Worm (Caenorhabditis elegans) whole organism, early embryonic: ENCODE measurements around the gene C12D5.10.
"Not testable (repeated sequence)": the region's sequence is repeated elsewhere in the genome, so short reads cannot be mapped to it uniquely, and the experiment has no call there.

Source experiments
- B0310.2 ChIP-seq: sonication (generic microtip); optimal IDR thresholded peaks from 2 replicates; lab custom pipeline; 2016; ENCODE audit warnings: mild to moderate bottlenecking, missing genetic modification characterization, missing compliant biosample characterization
- F13C5.2 ChIP-seq: sonication (generic microtip); optimal IDR thresholded peaks from 2 replicates; lab custom pipeline; 2017; ENCODE audit warnings: mild to moderate bottlenecking, missing genetic modification characterization, inconsistent platforms, missing compliant biosample characterization
- aly-1 ChIP-seq: sonication (generic microtip); optimal IDR thresholded peaks from 2 replicates; lab custom pipeline; 2016; ENCODE audit warnings: missing genetic modification characterization, missing compliant biosample characterization
- ama-1 ChIP-seq: fragments of 150-350 bp; optimal IDR thresholded peaks from 2 replicates; lab custom pipeline; 2014
- ceh-13 ChIP-seq: fragments of 200-800 bp; sonication (Bioruptor generic); optimal IDR thresholded peaks from 2 replicates; lab custom pipeline; 2018; ENCODE audit warnings: mild to moderate bottlenecking, missing genetic modification characterization, missing compliant biosample characterization
- ceh-36 ChIP-seq: sonication (generic microtip); optimal IDR thresholded peaks from 2 replicates; lab custom pipeline; 2016; ENCODE audit warnings: missing genetic modification characterization, inconsistent platforms, missing compliant biosample characterization
- ets-7 ChIP-seq: sonication (generic microtip); optimal IDR thresholded peaks from 2 replicates; lab custom pipeline; 2016; ENCODE audit warnings: missing genotype, missing genetic modification characterization, missing compliant biosample characterization
- flt-1 ChIP-seq: fragments of 200-800 bp; sonication (Bioruptor generic); IDR thresholded peaks from 2 replicates; pipeline ENCODE4 v1.3.6; 2022; ENCODE audit warnings: missing genetic modification characterization, missing compliant biosample characterization
- hmbx-1 ChIP-seq: sonication (generic microtip); optimal IDR thresholded peaks from 2 replicates; lab custom pipeline; 2016; ENCODE audit warnings: mild to moderate bottlenecking, missing genetic modification characterization, missing compliant biosample characterization
- hmg-4 ChIP-seq: fragments of 200-800 bp; sonication (Bioruptor generic); optimal IDR thresholded peaks from 2 replicates; lab custom pipeline; 2018; ENCODE audit warnings: mild to moderate bottlenecking, missing genetic modification characterization, missing compliant biosample characterization
- hnd-1 ChIP-seq: sonication (generic microtip); optimal IDR thresholded peaks from 2 replicates; lab custom pipeline; 2016; ENCODE audit warnings: missing genetic modification characterization, missing compliant biosample characterization
- pes-1 ChIP-seq: fragments of 200-800 bp; sonication (Bioruptor generic); IDR thresholded peaks from 2 replicates; pipeline ENCODE4 v1.3.6; 2022; ENCODE audit warnings: missing genetic modification reagents, missing genetic modification characterization, missing compliant biosample characterization
- scrt-1 ChIP-seq: fragments of 200-800 bp; sonication (Bioruptor generic); IDR thresholded peaks from 2 replicates; pipeline ENCODE4 v1.3.6; 2022; ENCODE audit warnings: missing genetic modification characterization, missing compliant biosample characterization
- sea-1 ChIP-seq: fragments of 200-800 bp; sonication (Bioruptor generic); conservative IDR thresholded peaks from 2 replicates; pipeline ENCODE4 v1.3.6; 2022; ENCODE audit warnings: missing genetic modification characterization, missing compliant biosample characterization
- tbx-11 ChIP-seq: fragments of 200-800 bp; sonication (Bioruptor generic); IDR thresholded peaks from 2 replicates; pipeline ENCODE4 v1.3.6; 2022; ENCODE audit warnings: missing genetic modification characterization, missing compliant biosample characterization
- tbx-37 ChIP-seq: fragments of 200-800 bp; sonication (Bioruptor generic); conservative IDR thresholded peaks from 2 replicates; pipeline ENCODE4 v1.3.6; 2022; ENCODE audit warnings: missing genetic modification reagents, missing genetic modification characterization, missing compliant biosample characterization
- tra-4 ChIP-seq: sonication (generic microtip); optimal IDR thresholded peaks from 2 replicates; lab custom pipeline; 2017; ENCODE audit warnings: missing genetic modification characterization, missing compliant biosample characterization

The C12D5.10 gene

ce11 chrV:7703536-7703935 lies 10.2 kb upstream of the C12D5.10 start, which contains the start of gene srsx-40:
Gene srsx-40 (minus strand): TSS chrV:7703636.
- TF ChIP-seq sea-1 (GFP tag; lab: Robert Waterston, UW); tra-4 (tag; lab: Kevin White, UChicago); hmbx-1: not testable (repeated sequence)

ce11 chrV:7696842-7697241 lies 3.5 kb upstream of the C12D5.10 start, which contains the start of gene ZK105.3:
Gene ZK105.3 (plus strand): TSS chrV:7697142.
- no peak for TF ChIP-seq flt-1 (GFP tag; lab: Robert Waterston, UW)
- TF ChIP-seq aly-1 (tag; lab: Kevin White, UChicago): no peak
- TF ChIP-seq hmbx-1: no peak
- no peak for TF ChIP-seq F13C5.2 (tag; lab: Kevin White, UChicago)
- no peak for TF ChIP-seq hmg-4 (GFP tag; lab: Kevin White, UChicago)
- no peak for TF ChIP-seq tra-4 (tag; lab: Kevin White, UChicago)
- no peak for TF ChIP-seq pes-1 (GFP tag; lab: Robert Waterston, UW)
- no peak for TF ChIP-seq ceh-13
- TF ChIP-seq tbx-37 (GFP tag; lab: Robert Waterston, UW): no peak
- TF ChIP-seq scrt-1 (GFP tag; lab: Robert Waterston, UW): no peak

- TF ChIP-seq aly-1 (tag; lab: Kevin White, UChicago) (no peak), scrt-1 (GFP tag; lab: Robert Waterston, UW) (no peak), hmg-4 (GFP tag; lab: Kevin White, UChicago) (no peak), pes-1 (GFP tag; lab: Robert Waterston, UW) (no peak), ets-7 (tag; lab: Kevin White, UChicago) (no peak), sea-1 (GFP tag; lab: Robert Waterston, UW) (no peak)
Measured at ce11 chrV:7690637-7691036, 2.7 kb downstream of the C12D5.10 start.

ce11 chrV:7689888-7690287 lies 3.4 kb downstream of the C12D5.10 start, which contains the start of gene C12D5.9:
Gene C12D5.9 (minus strand): TSS chrV:7689988.
- no peak for TF ChIP-seq sea-1 (GFP tag; lab: Robert Waterston, UW)
- TF ChIP-seq aly-1 (tag; lab: Kevin White, UChicago): no peak
- no peak for TF ChIP-seq tra-4 (tag; lab: Kevin White, UChicago)
- TF ChIP-seq tbx-37 (GFP tag; lab: Robert Waterston, UW): no peak
- TF ChIP-seq ceh-36 (tag; lab: Kevin White, UChicago): no peak
- no peak for TF ChIP-seq flt-1 (GFP tag; lab: Robert Waterston, UW)
- TF ChIP-seq ets-7 (tag; lab: Kevin White, UChicago): no peak
- TF ChIP-seq tbx-11 (GFP tag; lab: Robert Waterston, UW): no peak
- no peak for TF ChIP-seq hmg-4 (GFP tag; lab: Kevin White, UChicago)
- no peak for TF ChIP-seq ama-1 (lab: Kevin White, UChicago)
- TF ChIP-seq hnd-1 (tag; lab: Kevin White, UChicago): no peak
- TF ChIP-seq B0310.2 (tag; lab: Kevin White, UChicago): no peak
- no peak for TF ChIP-seq ceh-13
- no peak for TF ChIP-seq hmbx-1

- TF ChIP-seq tra-4 (tag; lab: Kevin White, UChicago) (no peak), pes-1 (GFP tag; lab: Robert Waterston, UW) (no peak), sea-1 (GFP tag; lab: Robert Waterston, UW) (no peak), tbx-37 (GFP tag; lab: Robert Waterston, UW) (no peak), ceh-36 (tag; lab: Kevin White, UChicago) (no peak), hnd-1 (tag; lab: Kevin White, UChicago) (no peak), hmg-4 (GFP tag; lab: Kevin White, UChicago) (no peak), hmbx-1 (no peak), ets-7 (tag; lab: Kevin White, UChicago) (no peak), ceh-13 (no peak), scrt-1 (GFP tag; lab: Robert Waterston, UW) (no peak), tbx-11 (GFP tag; lab: Robert Waterston, UW) (no peak)
Measured at ce11 chrV:7686189-7686588, 7.1 kb downstream of the C12D5.10 start, which contains the start of the genes nhr-94 and nhr-152. Gene nhr-94 (minus strand): TSS chrV:7686335. Gene nhr-152 (plus strand): TSS chrV:7686350.

- TF ChIP-seq hmg-4 (GFP tag; lab: Kevin White, UChicago) (no peak), sea-1 (GFP tag; lab: Robert Waterston, UW) (no peak), scrt-1 (GFP tag; lab: Robert Waterston, UW) (no peak), ama-1 (lab: Kevin White, UChicago) (no peak), ets-7 (tag; lab: Kevin White, UChicago) (no peak), B0310.2 (tag; lab: Kevin White, UChicago) (no peak), hnd-1 (tag; lab: Kevin White, UChicago) (no peak), tbx-11 (GFP tag; lab: Robert Waterston, UW) (no peak), hmbx-1 (no peak)
Measured at ce11 chrV:7683907-7684655, 9.2 kb downstream of the C12D5.10 start, which contains the start of gene sre-11. Gene sre-11 (minus strand): TSS chrV:7683957.

ce11 chrV:7681388-7681787 lies 11.9 kb downstream of the C12D5.10 start, which contains the start of gene cyp-33A1:
Gene cyp-33A1 (minus strand): TSS chrV:7681459.
- TF ChIP-seq ets-7 (tag; lab: Kevin White, UChicago) (no peak), flt-1 (GFP tag; lab: Robert Waterston, UW) (no peak), scrt-1 (GFP tag; lab: Robert Waterston, UW) (no peak), hmbx-1 (no peak), sea-1 (GFP tag; lab: Robert Waterston, UW) (no peak), B0310.2 (tag; lab: Kevin White, UChicago) (no peak), tra-4 (tag; lab: Kevin White, UChicago) (no peak), hmg-4 (GFP tag; lab: Kevin White, UChicago) (no peak), tbx-11 (GFP tag; lab: Robert Waterston, UW) (no peak)
